Fruit fly (Drosophila melanogaster) Kc167 (cell line): ENCODE measurements around the gene CG2225.

Source experiments
- Myc ChIP-seq: fragments of >200 bp; optimal IDR thresholded peaks from 2 replicates; lab custom pipeline; 2017; ENCODE audit warnings: missing external identifiers
- Sin3A ChIP-seq: fragments of >200 bp; optimal IDR thresholded peaks from 2 replicates; lab custom pipeline; 2018; ENCODE audit warnings: missing external identifiers
- h ChIP-seq: fragments of >200 bp; optimal IDR thresholded peaks from 3 replicates; lab custom pipeline; 2018; ENCODE audit warnings: missing external identifiers
- insv ChIP-seq: fragments of >200 bp; optimal IDR thresholded peaks from 3 replicates; lab custom pipeline; 2018; ENCODE audit warnings: missing external identifiers
- psq ChIP-seq: fragments of >200 bp; optimal IDR thresholded peaks from 2 replicates; lab custom pipeline; 2017; ENCODE audit warnings: missing external identifiers
- ttk ChIP-seq: sonication (Bioruptor generic); optimal IDR thresholded peaks from 2 replicates; lab custom pipeline; 2017; ENCODE audit warnings: missing external identifiers

Gene CG2225

DNA sequence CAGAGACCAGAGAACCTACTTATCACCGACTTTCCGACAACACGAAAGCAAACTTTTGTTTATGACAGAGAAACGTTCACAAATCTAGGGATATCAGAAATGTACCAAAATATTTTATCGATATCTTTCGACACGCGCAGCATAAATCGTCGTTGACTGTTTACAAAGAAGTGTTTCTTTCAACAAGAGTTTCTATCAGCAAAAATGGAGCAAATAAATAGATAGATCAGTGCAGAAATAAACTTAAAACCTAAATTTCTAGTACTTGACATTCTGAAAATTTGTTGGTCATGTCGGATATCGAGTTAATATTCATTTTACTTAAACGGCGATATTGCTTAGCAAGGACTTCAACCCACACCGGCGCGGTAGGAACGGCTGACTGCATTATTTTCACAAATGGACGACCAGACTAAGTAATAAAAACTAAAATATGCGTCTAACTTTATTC lies at the start of gene CG2225:
CG2225 (minus strand) TSS at position 51 of the 451 bp plus-strand sequence.
- TF ChIP-seq Myc (lab: Kevin White, UChicago) = no peak
- TF ChIP-seq ttk (lab: Kevin White, UChicago) = no peak
- no peak for TF ChIP-seq insv (lab: Kevin White, UChicago)
- no peak for TF ChIP-seq h
- no peak for TF ChIP-seq psq (lab: Kevin White, UChicago)
- TF ChIP-seq Sin3A (lab: Kevin White, UChicago) = no peak

DNA sequence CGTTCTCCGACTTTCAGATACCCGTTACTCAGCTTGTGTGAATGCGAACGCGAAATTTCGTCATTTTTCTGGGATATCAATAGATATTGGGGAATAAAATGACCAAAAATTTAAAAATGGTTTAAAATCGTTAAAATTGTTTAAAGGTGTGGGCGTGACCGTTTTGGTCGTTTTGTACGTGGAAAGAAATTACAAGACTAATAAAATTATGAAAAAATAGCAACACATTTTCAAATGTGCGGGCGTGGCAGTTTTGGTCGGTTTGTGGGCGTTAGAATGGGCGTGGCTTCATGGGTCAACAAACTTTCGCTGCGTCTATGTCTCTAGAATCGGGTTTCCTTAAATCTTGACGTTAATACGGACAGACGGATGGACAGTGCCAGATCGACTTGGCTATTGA lies 48.8 kb upstream of the CG2225 start:
- TF ChIP-seq h = no peak
- TF ChIP-seq Sin3A (lab: Kevin White, UChicago) = no peak
- no peak for TF ChIP-seq insv (lab: Kevin White, UChicago)
- TF ChIP-seq Myc (lab: Kevin White, UChicago) = no peak
- no peak for TF ChIP-seq ttk (lab: Kevin White, UChicago)
- no peak for TF ChIP-seq psq (lab: Kevin White, UChicago)

DNA sequence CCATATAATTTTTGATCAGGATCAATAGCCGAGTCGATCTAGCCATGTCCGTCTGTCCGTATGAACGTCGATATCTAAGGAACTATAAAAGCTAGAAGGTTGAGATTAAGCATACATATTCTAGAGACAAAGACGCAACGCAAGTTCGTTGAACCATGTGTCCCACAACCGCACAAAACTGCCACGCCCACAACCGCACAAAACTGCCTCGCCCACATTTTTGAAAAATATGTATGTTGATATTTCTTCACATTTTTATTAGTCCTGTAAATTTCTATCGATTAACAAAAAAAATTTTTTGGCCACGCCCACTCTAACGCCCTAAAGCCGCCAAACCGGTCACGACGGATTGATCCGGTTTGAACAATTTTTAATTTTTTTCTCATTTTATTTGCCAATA lies 12.0 kb upstream of the CG2225 start:
- TF ChIP-seq Sin3A (lab: Kevin White, UChicago) = no peak
- TF ChIP-seq insv (lab: Kevin White, UChicago) = no peak
- TF ChIP-seq h = no peak
- no peak for TF ChIP-seq psq (lab: Kevin White, UChicago)
- TF ChIP-seq Myc (lab: Kevin White, UChicago) = no peak
- no peak for TF ChIP-seq ttk (lab: Kevin White, UChicago)

DNA sequence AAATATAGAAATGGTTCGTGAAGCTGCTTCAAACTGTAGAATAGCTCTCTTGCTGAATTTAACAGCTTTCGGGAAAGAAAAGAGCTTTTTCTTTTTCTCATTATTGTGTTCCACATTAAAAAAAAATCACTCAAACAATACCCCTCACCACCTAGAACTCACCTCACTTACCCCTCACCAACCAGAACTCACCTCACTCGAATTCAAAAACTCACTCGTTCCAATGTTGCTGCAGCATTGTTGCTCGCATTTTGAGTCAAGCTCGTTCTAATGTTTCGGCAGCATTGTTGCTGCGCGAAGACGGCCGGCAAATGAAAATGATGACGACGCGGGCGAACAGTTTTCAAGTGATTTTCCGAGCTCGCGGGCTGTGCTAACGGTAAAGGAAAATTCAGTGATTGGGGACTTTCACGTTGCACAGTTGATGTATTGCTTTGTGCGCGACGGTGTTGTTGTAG lies 6.5 kb upstream of the CG2225 start, which contains the start of gene nolo:
nolo (plus strand) TSS at position 339 of the 458 bp plus-strand sequence.
- TF ChIP-seq Sin3A (lab: Kevin White, UChicago) = no peak
- no peak for TF ChIP-seq insv (lab: Kevin White, UChicago)
- no peak for TF ChIP-seq psq (lab: Kevin White, UChicago)
- no peak for TF ChIP-seq h
- no peak for TF ChIP-seq Myc (lab: Kevin White, UChicago)
- no peak for TF ChIP-seq ttk (lab: Kevin White, UChicago)

DNA sequence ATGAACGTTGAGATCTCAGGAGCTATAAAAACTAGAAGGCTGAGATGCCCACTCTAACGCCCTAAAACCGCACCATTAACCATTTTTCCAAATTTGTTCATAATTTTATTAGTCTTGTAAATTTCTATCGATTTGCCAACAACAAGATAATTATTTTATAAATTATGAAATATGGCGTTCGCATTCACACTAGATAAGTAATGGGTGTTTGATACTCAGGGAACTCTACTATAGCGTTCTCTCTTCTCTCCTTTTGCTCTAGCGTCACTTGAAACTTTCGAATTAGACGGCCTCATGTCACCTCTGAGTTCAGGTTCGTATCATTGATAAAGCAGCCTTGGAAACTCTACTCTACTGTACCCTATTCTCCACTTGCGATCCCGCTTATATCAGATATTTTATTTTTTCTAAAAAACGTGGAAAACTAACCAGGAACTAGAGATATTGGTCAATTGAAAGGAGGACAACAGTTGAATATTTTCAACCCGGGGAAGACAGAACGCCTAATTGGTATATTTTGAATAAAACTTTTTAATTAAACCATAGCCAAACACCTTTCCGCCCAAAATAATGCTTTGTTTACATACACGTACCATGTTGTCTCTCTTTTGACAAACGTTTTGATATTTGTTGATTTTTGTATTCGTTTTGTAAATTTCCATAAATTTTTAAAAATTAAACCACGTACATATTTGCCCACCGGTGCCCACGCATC lies 5.9 kb upstream of the CG2225 start:
- no peak for TF ChIP-seq insv (lab: Kevin White, UChicago)
- no peak for TF ChIP-seq ttk (lab: Kevin White, UChicago)
- no peak for TF ChIP-seq Myc (lab: Kevin White, UChicago)
- TF ChIP-seq psq (lab: Kevin White, UChicago) = no peak

DNA sequence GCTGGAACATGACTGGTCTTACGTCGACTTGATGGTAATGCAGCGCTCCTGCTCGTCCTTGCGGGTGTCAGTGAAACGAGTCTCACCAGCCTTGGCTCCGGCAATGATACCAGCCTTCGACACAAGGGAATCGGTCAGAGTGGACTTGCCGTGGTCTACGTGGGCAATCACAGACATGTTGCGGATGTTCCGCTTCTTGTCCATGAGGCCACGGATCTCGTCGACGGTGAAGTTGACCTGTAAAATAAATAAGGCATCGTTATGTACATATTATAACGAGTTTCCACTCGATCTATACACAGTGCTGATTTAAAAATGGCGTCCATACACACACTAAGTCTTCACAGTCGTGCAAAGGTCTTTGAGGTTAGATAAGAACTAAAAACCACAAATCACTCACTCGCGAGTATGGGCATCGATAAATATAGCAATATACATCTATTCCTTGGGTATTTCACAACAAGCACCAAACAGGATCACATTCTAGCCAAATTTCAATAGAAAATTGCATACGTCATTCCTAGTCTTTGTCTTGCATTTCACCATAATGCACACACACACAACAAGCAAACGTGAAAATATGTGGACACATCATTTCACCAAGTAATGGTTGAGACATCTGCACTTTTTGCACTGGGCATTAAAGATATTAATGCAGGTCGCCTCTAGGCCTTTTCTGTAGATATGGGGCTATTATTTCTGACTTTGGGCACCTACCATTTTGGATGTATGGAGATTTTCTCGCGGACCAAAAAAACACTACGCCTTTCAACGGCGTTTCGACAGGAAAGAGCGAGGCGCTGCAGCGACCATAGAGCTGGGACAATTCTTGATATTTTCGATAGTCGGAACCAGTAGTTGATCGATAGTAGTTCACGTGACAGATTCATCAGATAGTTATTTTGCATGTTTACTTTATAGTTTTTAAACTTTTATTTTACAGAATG lies 4.3 kb upstream of the CG2225 start, which contains the start of gene eEF2:
eEF2 (minus strand) TSS at position 843 of the 947 bp plus-strand sequence.
- no peak for TF ChIP-seq h
- TF ChIP-seq Sin3A (lab: Kevin White, UChicago) = no peak
- TF ChIP-seq Myc (lab: Kevin White, UChicago) = no peak
- TF ChIP-seq insv (lab: Kevin White, UChicago) = no peak
- no peak for TF ChIP-seq ttk (lab: Kevin White, UChicago)
- TF ChIP-seq psq (lab: Kevin White, UChicago) = no peak

DNA sequence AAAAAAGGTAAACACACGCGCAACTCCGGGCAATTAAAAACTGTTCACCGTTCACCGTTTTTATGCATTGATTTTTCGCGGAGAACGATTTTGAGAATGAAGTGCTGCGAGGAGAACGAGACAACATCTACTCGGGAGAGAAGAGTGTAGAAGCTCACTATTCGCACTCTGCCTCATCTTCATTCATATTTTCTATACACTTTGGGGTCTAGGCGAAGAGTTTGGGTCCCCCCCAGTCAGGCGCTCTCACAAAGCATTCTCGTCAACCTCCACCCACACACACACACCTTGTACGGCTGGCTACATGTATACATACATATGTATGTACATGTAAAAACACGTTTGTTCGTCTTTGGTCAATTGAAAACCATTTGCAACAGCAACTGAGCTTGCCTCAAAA lies 774 bp downstream of the CG2225 start:
- no peak for TF ChIP-seq psq (lab: Kevin White, UChicago)
- TF ChIP-seq ttk (lab: Kevin White, UChicago) = no peak
- no peak for TF ChIP-seq Myc (lab: Kevin White, UChicago)
- TF ChIP-seq h = no peak
- TF ChIP-seq Sin3A (lab: Kevin White, UChicago) = no peak
- TF ChIP-seq insv (lab: Kevin White, UChicago) = no peak

DNA sequence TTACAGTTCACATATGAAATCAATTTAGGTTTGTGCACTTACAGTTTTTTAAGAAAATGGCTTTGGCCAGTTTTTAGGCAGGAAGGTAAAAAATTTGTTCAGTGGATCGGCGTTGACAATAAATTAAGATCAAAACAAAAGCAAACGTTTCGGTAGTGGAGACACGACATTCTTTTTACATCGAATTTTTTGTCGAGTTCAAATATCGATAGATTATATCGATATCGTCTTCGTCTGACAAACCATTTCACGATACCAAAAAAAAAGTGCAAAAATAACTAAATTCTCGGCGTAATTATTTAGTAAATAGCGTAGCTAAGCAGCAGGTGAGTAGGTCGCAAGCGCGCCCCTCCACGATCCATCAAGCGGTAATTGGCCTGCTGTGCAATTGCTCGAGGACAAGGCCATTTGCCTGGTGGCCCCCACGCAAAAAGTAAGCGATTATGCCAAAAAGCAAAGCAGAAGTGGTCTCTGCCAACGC lies 18.8 kb downstream of the CG2225 start, which contains the start of gene Cul2:
Cul2 (plus strand) TSS at position 207 of the 481 bp plus-strand sequence.
- no peak for TF ChIP-seq Sin3A (lab: Kevin White, UChicago)
- no peak for TF ChIP-seq h
- TF ChIP-seq insv (lab: Kevin White, UChicago) = no peak
- no peak for TF ChIP-seq psq (lab: Kevin White, UChicago)
- no peak for TF ChIP-seq Myc (lab: Kevin White, UChicago)
- TF ChIP-seq ttk (lab: Kevin White, UChicago) = no peak

DNA sequence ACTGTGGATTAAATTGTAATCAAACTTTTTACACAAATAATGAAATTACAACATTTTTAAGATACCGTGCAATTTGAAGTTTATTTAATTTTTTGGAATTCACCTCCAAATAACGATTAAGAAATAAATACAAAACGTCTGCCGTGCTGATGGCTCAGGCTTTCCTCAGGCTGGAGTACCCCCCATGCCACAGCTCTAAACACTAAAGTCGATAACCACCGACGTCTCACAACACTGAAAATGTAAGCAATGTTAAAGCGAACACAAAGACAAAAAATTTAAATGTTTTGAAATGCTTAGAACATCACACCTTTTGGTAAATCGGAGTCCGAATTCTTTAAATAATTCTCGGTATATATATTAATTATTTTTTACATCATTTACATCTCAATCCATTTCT lies 19.9 kb downstream of the CG2225 start:
- no peak for TF ChIP-seq Myc (lab: Kevin White, UChicago)

DNA sequence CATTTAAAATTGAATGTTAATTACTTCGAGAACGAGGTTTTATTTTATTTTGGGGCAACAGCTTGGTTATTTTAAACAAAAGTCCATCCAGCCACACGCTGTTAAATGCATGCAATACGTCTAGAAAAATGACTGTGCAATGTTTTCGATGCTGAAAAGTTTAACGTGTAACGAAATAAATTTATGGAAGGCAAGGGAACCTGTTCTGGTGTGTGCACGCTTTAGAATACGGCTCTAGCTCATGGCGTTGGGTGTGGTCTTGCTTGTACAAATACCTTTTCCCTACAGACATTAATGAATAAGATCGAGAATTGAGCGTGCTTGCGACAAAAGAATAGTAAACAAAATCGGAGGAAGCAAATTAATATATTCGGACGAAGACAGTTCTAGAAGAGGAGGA lies 28.6 kb downstream of the CG2225 start:
- TF ChIP-seq Sin3A (lab: Kevin White, UChicago) (no peak), Myc (lab: Kevin White, UChicago) (no peak)

DNA sequence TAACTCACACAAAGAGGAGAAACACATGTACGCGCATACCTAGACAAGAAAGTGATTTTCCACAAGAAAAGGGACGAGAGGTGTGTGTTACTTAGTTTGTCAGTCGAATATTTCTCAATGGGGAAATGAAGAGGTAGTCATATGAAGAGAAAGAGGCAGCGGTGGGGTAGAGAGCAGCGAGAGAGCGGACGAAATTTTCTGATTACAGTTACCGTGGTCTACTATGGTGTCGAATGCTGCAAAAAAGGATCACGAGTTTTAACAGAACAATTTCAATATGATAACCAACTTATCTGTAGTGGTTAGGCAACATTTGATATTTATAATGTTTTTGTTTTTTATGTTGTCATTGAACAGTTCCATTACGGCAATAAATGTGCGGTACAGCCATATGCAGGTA lies 44.4 kb downstream of the CG2225 start:
- TF ChIP-seq ttk (lab: Kevin White, UChicago) = no peak
- no peak for TF ChIP-seq Sin3A (lab: Kevin White, UChicago)
- no peak for TF ChIP-seq psq (lab: Kevin White, UChicago)
- no peak for TF ChIP-seq h
- TF ChIP-seq insv (lab: Kevin White, UChicago) = no peak
- TF ChIP-seq Myc (lab: Kevin White, UChicago) = no peak
